Worm (Caenorhabditis elegans) whole organism, L4/young adult: Measurements from ENCODE around the gene srw-61.

Experiments used
- W03F9.2 ChIP-seq: fragments of 150-350 bp; optimal IDR thresholded peaks from 2 replicates; lab custom pipeline; 2014; ENCODE audit warnings: missing biosample characterization, missing genetic modification characterization
- him-1 ChIP-seq: sonication (generic microtip); optimal IDR thresholded peaks from 2 replicates; lab custom pipeline; 2016; ENCODE audit warnings: missing genotype, missing genetic modification reagents, missing genetic modification characterization, missing compliant biosample characterization

- no peak for TF ChIP-seq him-1 (tag; lab: Kevin White, UChicago)
- TF ChIP-seq W03F9.2 = no peak
Observed at ce11 chrIV:16203373-16203772, 35.1 kb downstream of the srw-61 start.
